Worm (Caenorhabditis elegans): Measurements from ENCODE around the gene C33A12.4.

- TF ChIP-seq dox-1 (GFP tag; IDR thresholded peaks at IDR 0.05), result no peak
- no peak for TF ChIP-seq fkh-3 (tag; optimal IDR thresholded peaks at IDR 0.05)
- TF ChIP-seq ets-4 (GFP tag; optimal IDR thresholded peaks at IDR 0.05), result no peak
- no peak for TF ChIP-seq xnd-1 (tag; optimal IDR thresholded peaks at IDR 0.05)
Measured at ce11 chrIV:9527002-9527401, 16.6 kb upstream of the C33A12.4 start.

Measured in whole organism, young adult.